Worm (Caenorhabditis elegans): ENCODE measurements around the gene lin-52.

DNA sequence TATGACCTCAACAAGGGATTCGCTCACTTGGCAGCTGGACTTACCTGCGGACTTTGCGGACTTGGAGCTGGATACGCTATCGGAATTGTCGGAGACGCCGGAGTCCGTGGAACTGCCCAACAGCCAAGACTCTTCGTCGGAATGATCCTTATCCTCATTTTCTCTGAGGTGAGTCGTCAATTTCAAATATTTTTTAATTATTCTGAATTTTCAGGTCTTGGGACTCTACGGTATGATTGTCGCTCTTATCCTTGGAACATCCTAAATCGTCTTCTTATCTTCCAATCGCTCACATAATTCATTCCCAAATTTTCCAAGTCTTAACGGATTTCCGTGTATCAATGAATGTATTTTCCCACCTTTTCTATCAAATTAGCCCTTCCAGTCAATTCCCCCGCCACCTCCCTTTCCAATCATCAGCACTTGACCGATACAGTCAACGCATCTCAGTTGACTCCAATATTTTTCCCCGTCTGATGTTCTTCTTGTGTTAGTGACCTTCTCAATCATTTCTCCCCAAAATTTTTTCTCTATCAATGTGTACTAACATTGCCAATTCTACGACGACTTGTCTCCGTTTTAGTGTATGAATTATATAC, 42.0 kb downstream of the lin-52 start, which contains the start of gene R10E11.6:
- TF ChIP-seq lsy-2 (tag; optimal IDR thresholded peaks at IDR 0.05), result no peak
- no peak for TF ChIP-seq elt-1 (tag; optimal IDR thresholded peaks at IDR 0.05; ENCODE audit: borderline replicate concordance, insufficient read depth)
- TF ChIP-seq nhr-237 (tag; optimal IDR thresholded peaks at IDR 0.05), result no peak
- no peak for TF ChIP-seq hlh-1 (tag; optimal IDR thresholded peaks at IDR 0.05)
- TF ChIP-seq pha-4 (tag; optimal IDR thresholded peaks at IDR 0.05), result no peak
- TF ChIP-seq ztf-11 (tag; optimal IDR thresholded peaks at IDR 0.05), result no peak
- TF ChIP-seq mep-1 (tag; optimal IDR thresholded peaks at IDR 0.05), result no peak
- TF ChIP-seq M03D4.4 (tag; optimal IDR thresholded peaks at IDR 0.05), result no peak
- no peak for TF ChIP-seq nhr-28 (tag; optimal IDR thresholded peaks at IDR 0.05)
- TF ChIP-seq sem-2 (GFP tag; optimal IDR thresholded peaks at IDR 0.05), result no peak
- no peak for TF ChIP-seq unc-62 (GFP tag; optimal IDR thresholded peaks at IDR 0.05)

Data from whole organism, mixed stage, embryonic.